Fruit fly (Drosophila melanogaster) whole organism, embryonic: Measurements from ENCODE around the gene CG1607.
A peak's percentile ranks its signal among the peaks of the same experiment; 100 is the strongest.

Experiments
- ATbp ChIP-seq: fragments of 200-800 bp; sonication (Bioruptor generic); optimal IDR thresholded peaks from 2 replicates; lab custom pipeline; 2017; ENCODE audit warnings: missing biosample characterization, mild to moderate bottlenecking, missing genetic modification characterization, missing genetic modification reagents
- Abd-B ChIP-seq: fragments of 200-800 bp; sonication (Bioruptor generic); optimal IDR thresholded peaks from 2 replicates; lab custom pipeline; 2018; ENCODE audit warnings: missing biosample characterization, mild to moderate bottlenecking, missing genetic modification characterization, moderate library complexity
- BEAF-32 ChIP-seq: fragments of 200-800 bp; sonication (Bioruptor generic); optimal IDR thresholded peaks from 3 replicates; lab custom pipeline; 2017; ENCODE audit warnings: missing biosample characterization, missing genetic modification characterization, mild to moderate bottlenecking, moderate library complexity, missing genetic modification reagents
- CG10209 ChIP-seq: fragments of 200-800 bp; sonication (Bioruptor generic); optimal IDR thresholded peaks from 3 replicates; lab custom pipeline; 2017; ENCODE audit warnings: missing biosample characterization, mild to moderate bottlenecking, missing genetic modification characterization, missing genetic modification reagents
- CG1024 ChIP-seq: fragments of 200-800 bp; sonication (Bioruptor generic); IDR thresholded peaks from 2 replicates; pipeline ENCODE4 v1.3.6; 2022; ENCODE audit warnings: missing biosample characterization, missing genetic modification characterization
- CG10654 ChIP-seq: fragments of 200-800 bp; sonication (Bioruptor generic); optimal IDR thresholded peaks from 2 replicates; lab custom pipeline; 2016; ENCODE audit warnings: missing biosample characterization, missing genetic modification characterization
- CG11093 ChIP-seq: fragments of 200-800 bp; sonication (Bioruptor generic); IDR thresholded peaks from 3 replicates; pipeline ENCODE4 v1.3.6; 2022; ENCODE audit warnings: missing biosample characterization, missing genetic modification characterization
- CG11695 ChIP-seq: fragments of 200-800 bp; sonication (Bioruptor generic); IDR thresholded peaks from 3 replicates; pipeline ENCODE4 v1.3.6; 2022; ENCODE audit warnings: missing biosample characterization, missing genetic modification characterization
- CG12071 ChIP-seq: fragments of 200-800 bp; sonication (Bioruptor generic); optimal IDR thresholded peaks from 3 replicates; lab custom pipeline; 2018; ENCODE audit warnings: missing biosample characterization, mild to moderate bottlenecking, missing genetic modification characterization
- CG13424 ChIP-seq: fragments of 200-800 bp; sonication (Bioruptor generic); optimal IDR thresholded peaks from 2 replicates; lab custom pipeline; 2019; ENCODE audit warnings: missing biosample characterization, mild to moderate bottlenecking, missing genetic modification characterization, moderate library complexity
- CG1602 ChIP-seq: fragments of 200-800 bp; sonication (Bioruptor generic); optimal IDR thresholded peaks from 3 replicates; lab custom pipeline; 2016; ENCODE audit warnings: missing biosample characterization, missing genetic modification characterization
- CG17186 ChIP-seq: fragments of 200-800 bp; sonication (Bioruptor generic); optimal IDR thresholded peaks from 3 replicates; lab custom pipeline; 2017; ENCODE audit warnings: missing biosample characterization, missing genetic modification reagents, missing genetic modification characterization
- CG18262 ChIP-seq: fragments of 200-800 bp; optimal IDR thresholded peaks from 3 replicates; lab custom pipeline; 2019; ENCODE audit warnings: missing biosample characterization, mild to moderate bottlenecking, missing genetic modification characterization, moderate library complexity
- CG18476 ChIP-seq: fragments of 200-800 bp; sonication (Bioruptor generic); optimal IDR thresholded peaks from 2 replicates; lab custom pipeline; 2016; ENCODE audit warnings: missing biosample characterization, mild to moderate bottlenecking, missing genetic modification characterization
- CG2116 ChIP-seq: fragments of 200-800 bp; sonication (Bioruptor generic); optimal IDR thresholded peaks from 3 replicates; lab custom pipeline; 2018; ENCODE audit warnings: missing biosample characterization, mild to moderate bottlenecking, missing genetic modification characterization
- CG2875 ChIP-seq: fragments of 200-800 bp; sonication (Bioruptor generic); optimal IDR thresholded peaks from 2 replicates; lab custom pipeline; 2017; ENCODE audit warnings: missing biosample characterization, mild to moderate bottlenecking, missing genetic modification characterization, missing genetic modification reagents
- CG42726 ChIP-seq: fragments of 200-800 bp; sonication (Bioruptor generic); IDR thresholded peaks from 2 replicates; pipeline ENCODE4 v1.3.6; 2022; ENCODE audit warnings: missing biosample characterization, missing genetic modification characterization; ENCODE audit not compliant: partially characterized antibody
- CG7271 ChIP-seq: fragments of 200-800 bp; sonication (Bioruptor generic); optimal IDR thresholded peaks from 2 replicates; lab custom pipeline; 2018; ENCODE audit warnings: missing biosample characterization, mild to moderate bottlenecking, missing genetic modification characterization, moderate library complexity
- CG8089 ChIP-seq: fragments of 200-800 bp; sonication (Bioruptor generic); optimal IDR thresholded peaks from 3 replicates; lab custom pipeline; 2016; ENCODE audit warnings: missing biosample characterization, missing genetic modification characterization
- CG8359 ChIP-seq: fragments of 200-800 bp; sonication (Bioruptor generic); optimal IDR thresholded peaks from 2 replicates; lab custom pipeline; 2017; ENCODE audit warnings: missing biosample characterization, mild to moderate bottlenecking, missing genetic modification characterization, borderline replicate concordance
- CG8388 ChIP-seq: fragments of 200-800 bp; sonication (Bioruptor generic); optimal IDR thresholded peaks from 2 replicates; lab custom pipeline; 2019; ENCODE audit warnings: missing biosample characterization, mild to moderate bottlenecking, missing genetic modification characterization, moderate library complexity
- Drgx ChIP-seq: fragments of 200-800 bp; sonication (Bioruptor generic); IDR thresholded peaks from 2 replicates; pipeline ENCODE4 v1.3.6; 2022; ENCODE audit warnings: missing biosample characterization, missing genetic modification characterization
- ERR ChIP-seq: fragments of 200-800 bp; sonication (Bioruptor generic); optimal IDR thresholded peaks from 2 replicates; lab custom pipeline; 2016; ENCODE audit warnings: missing biosample characterization, missing genetic modification characterization
- HLH3B ChIP-seq: fragments of 200-800 bp; sonication (Bioruptor generic); IDR thresholded peaks from 2 replicates; pipeline ENCODE4 v1.3.6; 2022; ENCODE audit warnings: missing biosample characterization, missing genetic modification characterization
- Hr51 ChIP-seq, 2 experiments: fragments of 200-800 bp; sonication (Bioruptor generic); optimal IDR thresholded peaks; 2 replicates in 1 of 2; 3 replicates in 1 of 2; lab custom pipeline; 2016 to 2018; ENCODE audit warnings: missing biosample characterization in 2 of 2, missing genetic modification characterization in 2 of 2, mild to moderate bottlenecking in 1 of 2, moderate library complexity in 1 of 2
- Lhr ChIP-seq: fragments of 200-800 bp; sonication (Bioruptor generic); optimal IDR thresholded peaks from 3 replicates; lab custom pipeline; 2017; ENCODE audit warnings: mild to moderate bottlenecking, missing biosample characterization, missing genetic modification reagents, missing genetic modification characterization
- MTF-1 ChIP-seq: fragments of 200-800 bp; sonication (Bioruptor generic); optimal IDR thresholded peaks from 2 replicates; lab custom pipeline; 2018; ENCODE audit warnings: missing biosample characterization, mild to moderate bottlenecking, missing genetic modification characterization, borderline replicate concordance
- Myb ChIP-seq: fragments of 200-800 bp; sonication (Bioruptor generic); optimal IDR thresholded peaks from 2 replicates; lab custom pipeline; 2016; ENCODE audit warnings: missing biosample characterization, missing genetic modification characterization
- Opbp ChIP-seq: fragments of 200-800 bp; sonication (Bioruptor generic); IDR thresholded peaks from 3 replicates; pipeline ENCODE4 v1.3.6; 2022; ENCODE audit warnings: missing biosample characterization, missing genetic modification characterization; ENCODE audit not compliant: partially characterized antibody
- Ravus ChIP-seq: fragments of 200-800 bp; sonication (Bioruptor generic); IDR thresholded peaks from 2 replicates; pipeline ENCODE4 v1.3.6; 2022; ENCODE audit warnings: missing biosample characterization, missing genetic modification characterization
- Sin3A ChIP-seq: fragments of >200 bp; optimal IDR thresholded peaks from 2 replicates; lab custom pipeline; 2018
- Taf1 ChIP-seq: fragments of 200-800 bp; sonication (Bioruptor generic); IDR thresholded peaks from 2 replicates; pipeline ENCODE4 v1.3.6; 2022; ENCODE audit warnings: missing biosample characterization, missing genetic modification characterization
- chn ChIP-seq: fragments of 200-800 bp; sonication (Bioruptor generic); optimal IDR thresholded peaks from 2 replicates; lab custom pipeline; 2016; ENCODE audit warnings: missing biosample characterization, missing genetic modification characterization
- en ChIP-seq: fragments of 200-800 bp; sonication (Bioruptor generic); optimal IDR thresholded peaks from 2 replicates; lab custom pipeline; 2016; ENCODE audit warnings: missing biosample characterization, missing genetic modification characterization
- esg ChIP-seq: fragments of 200-800 bp; sonication (Bioruptor generic); conservative IDR thresholded peaks from 2 replicates; pipeline ENCODE4 v1.3.6; 2022; ENCODE audit warnings: missing biosample characterization, missing genetic modification characterization
- exex ChIP-seq: fragments of 200-800 bp; sonication (Bioruptor generic); optimal IDR thresholded peaks from 4 replicates; lab custom pipeline; 2018; ENCODE audit warnings: missing biosample characterization, mild to moderate bottlenecking, missing genetic modification characterization, moderate library complexity
- grn ChIP-seq: fragments of 200-800 bp; sonication (Bioruptor generic); optimal IDR thresholded peaks from 3 replicates; lab custom pipeline; 2017; ENCODE audit warnings: missing biosample characterization, missing genetic modification characterization
- her ChIP-seq: fragments of 200-800 bp; sonication (Bioruptor generic); optimal IDR thresholded peaks from 2 replicates; lab custom pipeline; 2016; ENCODE audit warnings: missing biosample characterization, missing genetic modification characterization
- jigr1 ChIP-seq: fragments of 200-800 bp; sonication (Bioruptor generic); IDR thresholded peaks from 3 replicates; pipeline ENCODE4 v1.3.6; 2022; ENCODE audit warnings: missing biosample characterization, missing genetic modification characterization
- knrl ChIP-seq: fragments of 200-800 bp; sonication (Bioruptor generic); IDR thresholded peaks from 3 replicates; pipeline ENCODE4 v1.3.6; 2022; ENCODE audit warnings: missing biosample characterization, missing genetic modification characterization; ENCODE audit not compliant: partially characterized antibody
- p53 ChIP-seq: fragments of 200-800 bp; sonication (Bioruptor generic); optimal IDR thresholded peaks from 2 replicates; lab custom pipeline; 2016; ENCODE audit warnings: missing biosample characterization, missing genetic modification characterization
- pum ChIP-seq: fragments of 200-800 bp; sonication (Bioruptor generic); optimal IDR thresholded peaks from 2 replicates; lab custom pipeline; 2016; ENCODE audit warnings: missing biosample characterization, missing genetic modification characterization
- repo ChIP-seq: fragments of 200-800 bp; sonication (Bioruptor generic); optimal IDR thresholded peaks from 2 replicates; lab custom pipeline; 2016; ENCODE audit warnings: missing biosample characterization, missing genetic modification characterization
- sc ChIP-seq, 3 experiments: fragments of >200 bp in 2 of 3; fragments of 200-800 bp in 1 of 3; sonication (Bioruptor generic) in 1 of 3; optimal IDR thresholded peaks; 2 replicates in 2 of 3; 3 replicates in 1 of 3; lab custom pipeline; 2017; ENCODE audit warnings: mild to moderate bottlenecking in 1 of 3, missing biosample characterization in 1 of 3, missing genetic modification characterization in 1 of 3, missing genetic modification reagents in 1 of 3
- sim ChIP-seq: fragments of 200-800 bp; sonication (Bioruptor generic); IDR thresholded peaks from 2 replicates; pipeline ENCODE4 v1.3.6; 2022; ENCODE audit warnings: missing biosample characterization, missing genetic modification characterization
- stc ChIP-seq: fragments of 200-800 bp; sonication (Bioruptor generic); IDR thresholded peaks from 2 replicates; pipeline ENCODE4 v1.3.6; 2022; ENCODE audit warnings: missing biosample characterization, missing genetic modification characterization
- unc-4 ChIP-seq: fragments of 200-800 bp; sonication (Bioruptor generic); IDR thresholded peaks from 2 replicates; pipeline ENCODE4 v1.3.6; 2022; ENCODE audit warnings: missing biosample characterization, missing genetic modification characterization; ENCODE audit not compliant: partially characterized antibody
- yki ChIP-seq: fragments of >200 bp; optimal IDR thresholded peaks from 3 replicates; lab custom pipeline; 2018
- zfh1 ChIP-seq: fragments of 200-800 bp; sonication (Bioruptor generic); IDR thresholded peaks from 3 replicates; pipeline ENCODE4 v1.3.6; 2022; ENCODE audit warnings: missing biosample characterization, missing genetic modification characterization

CG1607 gene

dm6 chr3R:31395222-31395831, 13.4 kb downstream of the CG1607 start, which contains the start of the genes Ugt35D1 and Gcn2:
TSS of gene Ugt35D1 (minus strand) at chr3R:31395304.
TSS of gene Gcn2 (plus strand) at chr3R:31395660.
- TF ChIP-seq MTF-1 (GFP tag; lab: Kevin White, UChicago) (peak; percentile 82), esg (GFP tag; lab: Robert Waterston, UW) (no peak), CG13424 (tag; lab: Kevin White, UChicago) (no peak), grn (GFP tag; lab: Kevin White, UChicago) (no peak), pum (GFP tag; lab: Kevin White, UChicago) (peak; percentile 44), CG11695 (GFP tag; lab: Robert Waterston, UW) (peak; percentile 54; the same call in 1 of the 3 replicates), CG2116 (GFP tag; lab: Kevin White, UChicago) (peak; percentile 70), CG1602 (peak; percentile 29), CG7271 (no peak), Myb (GFP tag; lab: Kevin White, UChicago) (no peak), ERR (GFP tag; lab: Kevin White, UChicago) (no peak), CG10654 (GFP tag; lab: Kevin White, UChicago) (no peak), chn (GFP tag; lab: Kevin White, UChicago) (no peak), Abd-B (GFP tag; lab: Kevin White, UChicago) (no peak), her (GFP tag; lab: Kevin White, UChicago) (no peak), exex (tag; lab: Kevin White, UChicago) (no peak), jigr1 (GFP tag; lab: Robert Waterston, UW) (no peak), zfh1 (GFP tag; lab: Robert Waterston, UW) (peak; percentile 74; the same call in 2 of the 3 replicates), Lhr (GFP tag; lab: Kevin White, UChicago) (peak; percentile 57), CG1024 (GFP tag; lab: Robert Waterston, UW) (peak; percentile 74; the same call in 1 of the 2 replicates), unc-4 (GFP tag; lab: Robert Waterston, UW) (peak; percentile 68), repo (GFP tag; lab: Kevin White, UChicago) (no peak), sc (optimal IDR thresholded peaks at IDR 0.05; lab: Kevin White, UChicago) (no peak), sc (GFP tag; optimal IDR thresholded peaks at IDR 0.05; lab: Kevin White, UChicago) (peak; percentile 44), CG8089 (peak; percentile 62), stc (GFP tag; lab: Robert Waterston, UW) (peak; percentile 60; the same call in 1 of the 2 replicates), CG12071 (GFP tag; lab: Kevin White, UChicago) (peak; percentile 48), Opbp (GFP tag; lab: Robert Waterston, UW) (peak; percentile 49; the same call in 1 of the 3 replicates), yki (no peak), Sin3A (no peak), CG18262 (tag; lab: Kevin White, UChicago) (peak; percentile 40), knrl (GFP tag; lab: Robert Waterston, UW) (peak; percentile 55; the same call in 2 of the 3 replicates), p53 (GFP tag; lab: Kevin White, UChicago) (no peak), CG8359 (GFP tag; lab: Kevin White, UChicago) (peak; percentile 20), CG11093 (GFP tag; lab: Robert Waterston, UW) (peak; percentile 37; the same call in 1 of the 3 replicates), CG17186 (GFP tag; lab: Kevin White, UChicago) (peak; percentile 28), Hr51 (GFP tag; optimal IDR thresholded peaks at IDR 0.05; lab: Kevin White, UChicago) (peak in 1 of 2 experiments; percentile 10), CG8388 (GFP tag; lab: Kevin White, UChicago) (no peak), CG18476 (GFP tag; lab: Kevin White, UChicago) (peak; percentile 29), CG2875 (GFP tag; lab: Kevin White, UChicago) (peak; percentile 81), ATbp (GFP tag; lab: Kevin White, UChicago) (peak; percentile 86), CG42726 (GFP tag; lab: Robert Waterston, UW) (0 out of 2 replicates have a peak, but pooled peaks have one; percentile 20), HLH3B (peak; percentile 40; the same call in 1 of the 2 replicates), en (GFP tag; lab: Kevin White, UChicago) (peak; percentile 11), Taf1 (GFP tag; lab: Robert Waterston, UW) (no peak), sim (GFP tag; lab: Robert Waterston, UW) (peak; percentile 74), BEAF-32 (GFP tag; lab: Kevin White, UChicago) (peak; percentile 71), Ravus (GFP tag; lab: Robert Waterston, UW) (no peak), Drgx (GFP tag; lab: Robert Waterston, UW) (no peak), CG10209 (GFP tag; lab: Kevin White, UChicago) (peak; percentile 52)
